Worm (Caenorhabditis elegans) whole organism, midembryonic: ENCODE measurements around the gene spig-9.

Source experiments
- med-1 ChIP-seq: sonication (generic microtip); optimal IDR thresholded peaks from 2 replicates; lab custom pipeline; 2017; ENCODE audit warnings: missing genetic modification characterization, mild to moderate bottlenecking, missing compliant biosample characterization, antibody characterized with exemption, missing genetic modification reagents; ENCODE audit not compliant: insufficient read depth
- tab-1 ChIP-seq: fragments of 200-800 bp; sonication (Bioruptor generic); IDR thresholded peaks from 2 replicates; pipeline ENCODE4 v1.3.6; 2022; ENCODE audit warnings: missing genetic modification characterization, missing compliant biosample characterization

ce11 chrV:13577463-13577862 lies 34.2 kb downstream of the spig-9 start:
- no peak for TF ChIP-seq med-1 (GFP tag; lab: Kevin White, UChicago)
- TF ChIP-seq tab-1 (GFP tag; lab: Robert Waterston, UW) = no peak
